Worm (Caenorhabditis elegans) whole organism, L1 larva: ENCODE measurements around the gene mom-2.

Experiments
- C34B4.2 ChIP-seq: sonication (generic microtip); optimal IDR thresholded peaks from 2 replicates; lab custom pipeline; 2017; ENCODE audit warnings: mild to moderate bottlenecking, missing genetic modification characterization, missing compliant biosample characterization
- F16B12.6 ChIP-seq: fragments of 150-350 bp; optimal IDR thresholded peaks from 2 replicates; lab custom pipeline; 2014; ENCODE audit warnings: missing biosample characterization, missing genetic modification characterization
- Y116A8C.19 ChIP-seq: sonication (generic microtip); optimal IDR thresholded peaks from 2 replicates; lab custom pipeline; 2016; ENCODE audit warnings: missing compliant biosample characterization, missing genetic modification characterization, borderline replicate concordance
- aly-2 ChIP-seq: fragments of 150-350 bp; optimal IDR thresholded peaks from 2 replicates; lab custom pipeline; 2014; ENCODE audit warnings: missing biosample characterization, missing genetic modification characterization
- ama-1 ChIP-seq: fragments of 150-350 bp; optimal IDR thresholded peaks from 2 replicates; lab custom pipeline; 2014
- blmp-1 ChIP-seq: fragments of 150-350 bp; optimal IDR thresholded peaks from 2 replicates; lab custom pipeline; 2014; ENCODE audit warnings: missing biosample characterization, missing genetic modification characterization
- ceh-63 ChIP-seq: fragments of 200-800 bp; sonication (Bioruptor generic); optimal IDR thresholded peaks from 2 replicates; lab custom pipeline; 2018; ENCODE audit warnings: mild to moderate bottlenecking, missing genetic modification characterization, missing compliant biosample characterization
- ceh-8 ChIP-seq: fragments of 200-800 bp; sonication (Bioruptor generic); optimal IDR thresholded peaks from 2 replicates; lab custom pipeline; 2018; ENCODE audit warnings: mild to moderate bottlenecking, missing genetic modification characterization, moderate library complexity, missing compliant biosample characterization
- ceh-88 ChIP-seq: fragments of 200-800 bp; sonication (Bioruptor generic); IDR thresholded peaks from 2 replicates; pipeline ENCODE4 v1.3.6; 2022; ENCODE audit warnings: missing genetic modification characterization, missing compliant biosample characterization
- ces-1 ChIP-seq: fragments of 150-350 bp; optimal IDR thresholded peaks from 2 replicates; lab custom pipeline; 2014; ENCODE audit warnings: missing biosample characterization, missing genetic modification reagents, missing genetic modification characterization
- dpl-1 ChIP-seq, 3 experiments: fragments of 150-350 bp in 2 of 3; sonication (generic microtip) in 1 of 3; optimal IDR thresholded peaks; 2 replicates each; lab custom pipeline; 2014 to 2017; ENCODE audit warnings: missing biosample characterization in 3 of 3, missing genetic modification characterization in 3 of 3, missing genetic modification reagents in 3 of 3
- dsc-1 ChIP-seq: sonication (generic microtip); optimal IDR thresholded peaks from 2 replicates; lab custom pipeline; 2016; ENCODE audit warnings: mild to moderate bottlenecking, missing genetic modification characterization, missing compliant biosample characterization
- efl-1 ChIP-seq, 4 experiments: fragments of 150-350 bp; optimal IDR thresholded peaks in 3 of 4; peaks in 1 of 4; 1 replicate in 1 of 4; 2 replicates in 3 of 4; lab custom pipeline; 2014; ENCODE audit warnings: missing biosample characterization in 2 of 4, missing genetic modification characterization in 2 of 4, missing genetic modification reagents in 2 of 4
- egl-13 ChIP-seq: sonication (generic microtip); optimal IDR thresholded peaks from 2 replicates; lab custom pipeline; 2016; ENCODE audit warnings: missing genotype, missing genetic modification reagents, missing genetic modification characterization, missing compliant biosample characterization
- egl-27 ChIP-seq, 2 experiments: fragments of 150-350 bp in 1 of 2; sonication (generic microtip); optimal IDR thresholded peaks; 3 replicates each; lab custom pipeline; 2017 to 2018; ENCODE audit warnings: missing biosample characterization in 2 of 2, missing genetic modification characterization in 2 of 2, missing genetic modification reagents in 2 of 2
- fkh-4 ChIP-seq: sonication (generic microtip); optimal IDR thresholded peaks from 2 replicates; lab custom pipeline; 2016; ENCODE audit warnings: missing compliant biosample characterization, missing genetic modification characterization, borderline replicate concordance
- grh-1 ChIP-seq: fragments of 200-800 bp; sonication (Bioruptor generic); IDR thresholded peaks from 2 replicates; pipeline ENCODE4 v1.3.6; 2022; ENCODE audit warnings: missing genetic modification reagents, missing genetic modification characterization, missing compliant biosample characterization
- hlh-4 ChIP-seq: sonication (generic microtip); optimal IDR thresholded peaks from 2 replicates; lab custom pipeline; 2016; ENCODE audit warnings: mild to moderate bottlenecking, missing genetic modification characterization, missing compliant biosample characterization
- hpl-2 ChIP-seq: fragments of 150-350 bp; optimal IDR thresholded peaks from 2 replicates; lab custom pipeline; 2014; ENCODE audit warnings: missing biosample characterization, missing genetic modification reagents, missing genetic modification characterization
- jun-1 ChIP-seq: fragments of 150-350 bp; optimal IDR thresholded peaks from 2 replicates; lab custom pipeline; 2014; ENCODE audit warnings: missing biosample characterization, missing genetic modification reagents, missing genetic modification characterization
- lin-13 ChIP-seq: fragments of 150-350 bp; optimal IDR thresholded peaks from 2 replicates; lab custom pipeline; 2014; ENCODE audit warnings: missing biosample characterization, missing genetic modification reagents, missing genetic modification characterization
- lin-14 ChIP-seq: fragments of 200-800 bp; sonication (Bioruptor generic); optimal IDR thresholded peaks from 2 replicates; lab custom pipeline; 2018; ENCODE audit warnings: mild to moderate bottlenecking, missing genetic modification characterization, moderate library complexity, missing compliant biosample characterization
- lin-39 ChIP-seq: fragments of 150-350 bp; optimal IDR thresholded peaks from 2 replicates; lab custom pipeline; 2014; ENCODE audit warnings: missing biosample characterization, missing genetic modification reagents, missing genetic modification characterization
- lir-3 ChIP-seq: sonication (generic microtip); optimal IDR thresholded peaks from 2 replicates; lab custom pipeline; 2016; ENCODE audit warnings: mild to moderate bottlenecking, missing genetic modification characterization, moderate library complexity, missing compliant biosample characterization; ENCODE audit not compliant: poor library complexity
- mef-2 ChIP-seq: fragments of 150-350 bp; optimal IDR thresholded peaks from 2 replicates; lab custom pipeline; 2014; ENCODE audit warnings: missing biosample characterization, missing genetic modification characterization
- nhr-11 ChIP-seq: fragments of 150-350 bp; optimal IDR thresholded peaks from 2 replicates; lab custom pipeline; 2014; ENCODE audit warnings: missing biosample characterization, missing genetic modification characterization
- nhr-12 ChIP-seq: sonication (generic microtip); optimal IDR thresholded peaks from 2 replicates; lab custom pipeline; 2017; ENCODE audit warnings: missing biosample characterization, missing genetic modification characterization
- nhr-19 ChIP-seq: fragments of 200-800 bp; sonication (Bioruptor generic); conservative IDR thresholded peaks from 2 replicates; pipeline ENCODE4 v1.3.6; 2022; ENCODE audit warnings: missing genetic modification characterization, missing compliant biosample characterization
- nhr-20 ChIP-seq: sonication (generic microtip); optimal IDR thresholded peaks from 2 replicates; lab custom pipeline; 2016; ENCODE audit warnings: mild to moderate bottlenecking, missing genetic modification characterization, missing compliant biosample characterization
- nhr-237 ChIP-seq: fragments of 150-350 bp; optimal IDR thresholded peaks from 2 replicates; lab custom pipeline; 2014; ENCODE audit warnings: missing biosample characterization, missing genetic modification characterization
- nhr-28 ChIP-seq: fragments of 150-350 bp; optimal IDR thresholded peaks from 2 replicates; lab custom pipeline; 2014; ENCODE audit warnings: missing biosample characterization, missing genetic modification characterization
- nhr-71 ChIP-seq: sonication (generic microtip); optimal IDR thresholded peaks from 2 replicates; lab custom pipeline; 2016; ENCODE audit warnings: mild to moderate bottlenecking, missing genetic modification characterization, moderate library complexity, missing compliant biosample characterization
- nhr-85 ChIP-seq: sonication (generic microtip); peaks from one replicate; lab custom pipeline; 2016; ENCODE audit warnings: missing genetic modification characterization, inconsistent platforms, missing compliant biosample characterization
- nhr-90 ChIP-seq: sonication (generic microtip); optimal IDR thresholded peaks from 2 replicates; lab custom pipeline; 2016; ENCODE audit warnings: mild to moderate bottlenecking, missing genetic modification characterization, missing compliant biosample characterization; ENCODE audit not compliant: poor library complexity
- pax-3 ChIP-seq: fragments of 200-800 bp; sonication (Bioruptor generic); optimal IDR thresholded peaks from 2 replicates; lab custom pipeline; 2018; ENCODE audit warnings: mild to moderate bottlenecking, missing genetic modification characterization, moderate library complexity, missing compliant biosample characterization
- skn-1 ChIP-seq: fragments of 150-350 bp; optimal IDR thresholded peaks from 2 replicates; lab custom pipeline; 2014; ENCODE audit warnings: missing biosample characterization, missing genetic modification characterization
- snpc-4 ChIP-seq: fragments of 150-350 bp; optimal IDR thresholded peaks from 2 replicates; lab custom pipeline; 2014; ENCODE audit warnings: missing biosample characterization, missing genetic modification characterization
- sptf-1 ChIP-seq: fragments of 150-350 bp; optimal IDR thresholded peaks from 2 replicates; lab custom pipeline; 2014; ENCODE audit warnings: missing biosample characterization, missing genetic modification characterization
- sup-37 ChIP-seq: fragments of 200-800 bp; sonication (Bioruptor generic); optimal IDR thresholded peaks from 2 replicates; lab custom pipeline; 2018; ENCODE audit warnings: mild to moderate bottlenecking, missing genetic modification characterization, missing compliant biosample characterization
- swsn-7 ChIP-seq: sonication (generic microtip); optimal IDR thresholded peaks from 2 replicates; lab custom pipeline; 2016; ENCODE audit warnings: missing genetic modification characterization, missing compliant biosample characterization
- tlp-1 ChIP-seq: fragments of 150-350 bp; optimal IDR thresholded peaks from 2 replicates; lab custom pipeline; 2014; ENCODE audit warnings: missing biosample characterization, missing genetic modification characterization
- unc-130 ChIP-seq: fragments of 150-350 bp; optimal IDR thresholded peaks from 2 replicates; lab custom pipeline; 2017; ENCODE audit warnings: missing biosample characterization, missing genetic modification characterization, inconsistent platforms
- unc-30 ChIP-seq: sonication (generic microtip); optimal IDR thresholded peaks from 2 replicates; lab custom pipeline; 2017; ENCODE audit warnings: missing biosample characterization, missing genetic modification characterization
- unc-86 ChIP-seq: sonication (generic microtip); optimal IDR thresholded peaks from 2 replicates; lab custom pipeline; 2016; ENCODE audit warnings: missing genetic modification characterization, missing compliant biosample characterization
- xbp-1 ChIP-seq: sonication (generic microtip); optimal IDR thresholded peaks from 2 replicates; lab custom pipeline; 2016; ENCODE audit warnings: missing genetic modification characterization, missing compliant biosample characterization
- zip-4 ChIP-seq: fragments of 200-800 bp; sonication (Bioruptor generic); optimal IDR thresholded peaks from 2 replicates; lab custom pipeline; 2018; ENCODE audit warnings: mild to moderate bottlenecking, missing genetic modification characterization, moderate library complexity, missing compliant biosample characterization
- ztf-11 ChIP-seq, 2 experiments: sonication (generic microtip); optimal IDR thresholded peaks; 2 replicates each; lab custom pipeline; 2016 to 2017; ENCODE audit warnings: missing genetic modification characterization in 2 of 2, missing biosample characterization in 1 of 2, missing compliant biosample characterization in 1 of 2
- ztf-4 ChIP-seq: fragments of 150-350 bp; optimal IDR thresholded peaks from 2 replicates; lab custom pipeline; 2014; ENCODE audit warnings: missing biosample characterization, missing genetic modification characterization

Gene mom-2

DNA sequence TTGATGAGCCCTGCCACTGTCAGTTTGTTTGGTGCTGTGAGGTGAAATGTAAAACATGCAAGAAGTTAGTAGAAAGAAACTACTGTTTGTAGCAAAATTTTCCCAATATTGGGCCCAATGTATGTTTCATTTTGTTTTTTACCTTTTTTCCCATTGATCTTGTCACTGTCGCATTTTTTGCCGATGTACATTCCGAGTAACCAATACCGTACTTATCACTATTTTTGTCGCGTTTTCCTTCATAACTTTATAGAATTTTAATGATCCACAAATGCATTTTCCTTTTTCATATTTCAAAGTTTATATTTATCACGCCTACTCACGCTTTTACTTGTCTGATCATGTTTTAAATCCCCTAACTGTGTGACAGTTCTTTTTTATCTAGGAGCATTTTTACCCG lies 2.0 kb downstream of the mom-2 start:
- TF ChIP-seq sup-37 (GFP tag; lab: Kevin White, UChicago) (no peak), ceh-63 (GFP tag; lab: Kevin White, UChicago) (no peak), nhr-237 (tag; lab: Kevin White, UChicago) (no peak), unc-86 (tag; lab: Kevin White, UChicago) (no peak), nhr-28 (tag; lab: Kevin White, UChicago) (no peak), F16B12.6 (tag; lab: Kevin White, UChicago) (no peak), fkh-4 (tag; lab: Kevin White, UChicago) (no peak), zip-4 (GFP tag; lab: Kevin White, UChicago) (no peak), xbp-1 (no peak), ces-1 (GFP tag; lab: Kevin White, UChicago) (no peak), skn-1 (tag; lab: Kevin White, UChicago) (no peak), egl-13 (tag; lab: Kevin White, UChicago) (no peak), nhr-12 (tag; lab: Kevin White, UChicago) (no peak), hpl-2 (GFP tag; lab: Kevin White, UChicago) (no peak)

DNA sequence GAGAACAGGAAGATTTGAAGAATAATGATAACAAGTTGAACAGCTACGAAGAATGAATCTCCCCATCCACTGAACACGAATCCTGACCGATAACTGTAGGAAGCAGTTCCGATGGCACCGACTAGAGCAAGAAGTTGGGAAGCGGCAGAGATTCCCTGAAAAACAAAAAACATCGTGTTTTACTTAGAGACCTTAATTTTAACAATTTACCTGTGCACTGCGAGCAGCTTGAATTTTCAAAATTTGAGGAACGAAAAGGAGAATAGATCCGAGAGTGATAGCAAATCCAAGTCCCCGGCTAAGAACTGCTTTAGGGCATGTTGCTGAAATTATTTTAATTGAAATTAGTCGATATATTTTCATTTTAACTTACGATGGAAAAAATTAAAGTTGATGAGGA lies 2.9 kb downstream of the mom-2 start:
- TF ChIP-seq grh-1 (GFP tag; lab: Robert Waterston, UW) (no peak), efl-1 (optimal IDR thresholded peaks at IDR 0.05; lab: Kevin White, UChicago) (no peak), efl-1 (GFP tag; optimal IDR thresholded peaks at IDR 0.05 in 1 of 2; lab: Kevin White, UChicago) (peak in 1 of 2 experiments; percentile 63), nhr-20 (tag; lab: Kevin White, UChicago) (no peak), lin-39 (tag; lab: Kevin White, UChicago) (no peak), dpl-1 (GFP tag; optimal IDR thresholded peaks at IDR 0.05; lab: Kevin White, UChicago) (no peak)

DNA sequence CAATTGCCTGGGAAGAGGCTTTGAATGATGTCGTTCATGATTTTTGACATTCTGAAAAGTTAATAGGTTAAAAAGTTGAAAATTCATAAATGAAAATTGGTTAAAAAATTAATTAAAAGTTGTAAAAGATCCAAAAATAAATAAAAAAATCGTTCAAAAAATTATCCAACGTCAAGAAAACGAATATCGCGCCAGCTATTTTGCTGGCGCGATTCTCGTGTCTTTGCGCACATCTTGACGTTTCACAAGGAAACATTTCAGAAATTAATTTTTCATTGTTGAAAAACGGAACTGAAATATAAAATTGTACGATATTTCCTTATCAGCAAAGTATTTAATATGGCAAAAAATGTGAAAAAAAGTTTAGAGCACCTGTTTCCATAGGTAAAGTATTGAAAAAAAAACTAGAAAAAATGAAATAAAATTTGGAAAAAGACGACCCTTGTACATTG lies 3.4 kb downstream of the mom-2 start, which contains the start of gene mpdu-1:
mpdu-1 (minus strand) TSS at position 51 of the 452 bp plus-strand sequence.
- TF ChIP-seq C34B4.2 (no peak), tlp-1 (tag; lab: Kevin White, UChicago) (no peak), Y116A8C.19 (tag; lab: Kevin White, UChicago) (no peak), egl-13 (tag; lab: Kevin White, UChicago) (peak; percentile 39), pax-3 (tag; lab: Kevin White, UChicago) (no peak), jun-1 (tag; lab: Kevin White, UChicago) (no peak), ztf-4 (tag; lab: Kevin White, UChicago) (no peak), grh-1 (GFP tag; lab: Robert Waterston, UW) (peak; percentile 34; the same call in 1 of the 2 replicates), ces-1 (GFP tag; lab: Kevin White, UChicago) (no peak), unc-30 (tag; lab: Kevin White, UChicago) (no peak), efl-1 (optimal IDR thresholded peaks at IDR 0.05; lab: Kevin White, UChicago) (peak; percentile 59 to 75), efl-1 (GFP tag; optimal IDR thresholded peaks at IDR 0.05 in 1 of 2; lab: Kevin White, UChicago) (peak; percentile 66 to 97), ceh-8 (peak; percentile 8), swsn-7 (tag; lab: Kevin White, UChicago) (peak; percentile 79), snpc-4 (tag; lab: Kevin White, UChicago) (peak; percentile 89), nhr-11 (tag; lab: Kevin White, UChicago) (no peak), ceh-63 (GFP tag; lab: Kevin White, UChicago) (no peak), lin-13 (GFP tag; lab: Kevin White, UChicago) (peak; percentile 24), egl-27 (tag; optimal IDR thresholded peaks at IDR 0.05; lab: Kevin White, UChicago) (no peak), lin-14 (GFP tag; lab: Kevin White, UChicago) (no peak), unc-130 (peak; percentile 31), F16B12.6 (tag; lab: Kevin White, UChicago) (no peak), ceh-88 (GFP tag; lab: Robert Waterston, UW) (no peak), hlh-4 (tag; lab: Kevin White, UChicago) (no peak), aly-2 (tag; lab: Kevin White, UChicago) (no peak), nhr-71 (tag; lab: Kevin White, UChicago) (peak; percentile 80), nhr-90 (tag; lab: Kevin White, UChicago) (peak; percentile 65), ama-1 (lab: Kevin White, UChicago) (no peak), mef-2 (tag; lab: Kevin White, UChicago) (no peak), blmp-1 (tag; lab: Kevin White, UChicago) (peak; percentile 72), lir-3 (no peak), nhr-85 (tag; lab: Kevin White, UChicago) (peak; percentile 83), sptf-1 (tag; lab: Kevin White, UChicago) (no peak), dsc-1 (tag; lab: Kevin White, UChicago) (peak; percentile 71), nhr-19 (GFP tag; lab: Robert Waterston, UW) (peak; percentile 77), ztf-11 (tag; optimal IDR thresholded peaks at IDR 0.05; lab: Kevin White, UChicago) (peak in 1 of 2 experiments; percentile 30)
